Worm (Caenorhabditis elegans) whole organism, mixed stage, embryonic: ENCODE data around the gene srbc-71.
"Not testable (repeated sequence)": the region's sequence is repeated elsewhere in the genome, so short reads cannot be mapped to it uniquely, and the experiment has no call there.

Source experiments
- M03D4.4 ChIP-seq: sonication (generic microtip); optimal IDR thresholded peaks from 2 replicates; lab custom pipeline; 2017; ENCODE audit warnings: mild to moderate bottlenecking, missing genetic modification characterization, missing compliant biosample characterization
- bed-3 ChIP-seq: fragments of 200-800 bp; sonication (Bioruptor generic); optimal IDR thresholded peaks from 3 replicates; lab custom pipeline; 2018; ENCODE audit warnings: mild to moderate bottlenecking, missing genetic modification characterization, moderate library complexity, missing compliant biosample characterization
- blmp-1 ChIP-seq: fragments of 150-350 bp; optimal IDR thresholded peaks from 2 replicates; lab custom pipeline; 2014; ENCODE audit warnings: missing biosample characterization, missing genetic modification characterization
- ceh-43 ChIP-seq: fragments of 200-800 bp; sonication (Bioruptor generic); optimal IDR thresholded peaks from 2 replicates; lab custom pipeline; 2018; ENCODE audit warnings: mild to moderate bottlenecking, missing genetic modification characterization, moderate library complexity, missing compliant biosample characterization
- ceh-83 ChIP-seq: fragments of 200-800 bp; sonication (Bioruptor generic); optimal IDR thresholded peaks from 2 replicates; lab custom pipeline; 2018; ENCODE audit warnings: mild to moderate bottlenecking, missing genetic modification characterization, missing compliant biosample characterization
- elt-3 ChIP-seq: fragments of 150-350 bp; optimal IDR thresholded peaks from 2 replicates; lab custom pipeline; 2014; ENCODE audit warnings: missing biosample characterization, missing genetic modification characterization
- flh-1 ChIP-seq: fragments of 200-800 bp; sonication (Bioruptor generic); optimal IDR thresholded peaks from 2 replicates; lab custom pipeline; 2018; ENCODE audit warnings: mild to moderate bottlenecking, missing genetic modification characterization, moderate library complexity, missing compliant biosample characterization
- ham-2 ChIP-seq: fragments of 200-800 bp; sonication (Bioruptor generic); optimal IDR thresholded peaks from 2 replicates; lab custom pipeline; 2018; ENCODE audit warnings: mild to moderate bottlenecking, missing genetic modification characterization, missing compliant biosample characterization
- hlh-1 ChIP-seq: fragments of 150-350 bp; optimal IDR thresholded peaks from 2 replicates; lab custom pipeline; 2014; ENCODE audit warnings: missing biosample characterization, missing genetic modification reagents, missing genetic modification characterization
- lin-13 ChIP-seq: fragments of 150-350 bp; optimal IDR thresholded peaks from 2 replicates; lab custom pipeline; 2014; ENCODE audit warnings: missing biosample characterization, missing genetic modification characterization
- lin-32 ChIP-seq: fragments of 200-800 bp; sonication (Bioruptor generic); optimal IDR thresholded peaks from 2 replicates; lab custom pipeline; 2018; ENCODE audit warnings: mild to moderate bottlenecking, missing genetic modification characterization, missing compliant biosample characterization
- lsy-2 ChIP-seq: fragments of 150-350 bp; optimal IDR thresholded peaks from 2 replicates; lab custom pipeline; 2014; ENCODE audit warnings: missing biosample characterization, missing genetic modification characterization
- mep-1 ChIP-seq: fragments of 150-350 bp; optimal IDR thresholded peaks from 2 replicates; lab custom pipeline; 2017; ENCODE audit warnings: missing biosample characterization, missing genetic modification reagents, missing genetic modification characterization, inconsistent platforms
- mls-2 ChIP-seq: sonication (generic microtip); optimal IDR thresholded peaks from 2 replicates; lab custom pipeline; 2016; ENCODE audit warnings: mild to moderate bottlenecking, missing genetic modification characterization, moderate library complexity, missing compliant biosample characterization
- nhr-12 ChIP-seq: fragments of 150-350 bp; optimal IDR thresholded peaks from 2 replicates; lab custom pipeline; 2014; ENCODE audit warnings: missing biosample characterization, missing genetic modification characterization
- nhr-237 ChIP-seq: fragments of 150-350 bp; optimal IDR thresholded peaks from 2 replicates; lab custom pipeline; 2014; ENCODE audit warnings: missing biosample characterization, missing genetic modification characterization
- nhr-28 ChIP-seq: fragments of 150-350 bp; optimal IDR thresholded peaks from 2 replicates; lab custom pipeline; 2014; ENCODE audit warnings: missing biosample characterization, missing genetic modification characterization
- nhr-76 ChIP-seq: sonication (generic microtip); optimal IDR thresholded peaks from 2 replicates; lab custom pipeline; 2017; ENCODE audit warnings: missing biosample characterization, missing genetic modification characterization
- pha-4 ChIP-seq: fragments of 150-350 bp; optimal IDR thresholded peaks from 2 replicates; lab custom pipeline; 2018; ENCODE audit warnings: missing biosample characterization, missing genetic modification reagents, missing genetic modification characterization
- snpc-4 ChIP-seq: fragments of 150-350 bp; optimal IDR thresholded peaks from 2 replicates; lab custom pipeline; 2014; ENCODE audit warnings: missing biosample characterization, missing genetic modification characterization
- sptf-1 ChIP-seq: sonication (generic microtip); optimal IDR thresholded peaks from 2 replicates; lab custom pipeline; 2017; ENCODE audit warnings: mild to moderate bottlenecking, missing genetic modification characterization, moderate library complexity, missing compliant biosample characterization
- tbx-8 ChIP-seq: fragments of 200-800 bp; sonication (Bioruptor generic); optimal IDR thresholded peaks from 2 replicates; lab custom pipeline; 2018; ENCODE audit warnings: mild to moderate bottlenecking, missing genetic modification characterization, moderate library complexity, missing compliant biosample characterization
- unc-120 ChIP-seq: sonication (generic microtip); optimal IDR thresholded peaks from 2 replicates; lab custom pipeline; 2017; ENCODE audit warnings: missing genetic modification characterization, missing compliant biosample characterization; ENCODE audit not compliant: poor library complexity, severe bottlenecking
- unc-39 ChIP-seq: fragments of 150-350 bp; optimal IDR thresholded peaks from 2 replicates; lab custom pipeline; 2014; ENCODE audit warnings: missing biosample characterization, missing genetic modification characterization
- unc-62 ChIP-seq: fragments of 150-350 bp; optimal IDR thresholded peaks from 2 replicates; lab custom pipeline; 2014; ENCODE audit warnings: missing biosample characterization, missing genetic modification reagents, missing genetic modification characterization
- zip-8 ChIP-seq: fragments of 150-350 bp; optimal IDR thresholded peaks from 2 replicates; lab custom pipeline; 2014; ENCODE audit warnings: missing biosample characterization, missing genetic modification characterization

Gene srbc-71

DNA sequence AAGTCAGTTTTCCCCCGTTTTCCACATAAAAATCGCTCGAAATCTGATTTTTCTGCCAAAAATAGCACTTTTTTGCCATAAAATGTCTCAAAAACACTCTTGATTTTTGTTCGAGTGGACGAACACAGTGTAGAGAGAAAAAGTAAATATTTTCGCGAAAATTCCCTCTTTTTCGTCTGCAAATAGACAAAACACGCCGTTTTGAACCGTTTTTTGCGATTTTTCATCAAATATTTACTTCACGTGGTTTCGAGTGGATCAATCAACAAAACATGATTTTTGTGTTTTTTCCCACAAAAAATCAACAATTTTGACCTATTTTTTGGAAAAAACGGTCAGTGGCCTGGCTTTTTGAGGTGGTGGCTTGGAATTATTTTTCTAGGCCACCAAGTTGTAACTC is 16.7 kb downstream of the srbc-71 start:
- no peak for TF ChIP-seq M03D4.4 (tag; lab: Kevin White, UChicago)
- TF ChIP-seq ham-2 (GFP tag; lab: Kevin White, UChicago) = no peak
- no peak for TF ChIP-seq unc-120
- no peak for TF ChIP-seq tbx-8 (GFP tag; lab: Kevin White, UChicago)
- TF ChIP-seq nhr-76 (tag; lab: Kevin White, UChicago) = no peak
- TF ChIP-seq nhr-12 (tag; lab: Kevin White, UChicago) = no peak
- TF ChIP-seq nhr-237 = no peak
- no peak for TF ChIP-seq mls-2
- no peak for TF ChIP-seq hlh-1 (tag; lab: Kevin White, UChicago)
- TF ChIP-seq mep-1 = no peak
- TF ChIP-seq, all 35 proteins: peak for 0

DNA sequence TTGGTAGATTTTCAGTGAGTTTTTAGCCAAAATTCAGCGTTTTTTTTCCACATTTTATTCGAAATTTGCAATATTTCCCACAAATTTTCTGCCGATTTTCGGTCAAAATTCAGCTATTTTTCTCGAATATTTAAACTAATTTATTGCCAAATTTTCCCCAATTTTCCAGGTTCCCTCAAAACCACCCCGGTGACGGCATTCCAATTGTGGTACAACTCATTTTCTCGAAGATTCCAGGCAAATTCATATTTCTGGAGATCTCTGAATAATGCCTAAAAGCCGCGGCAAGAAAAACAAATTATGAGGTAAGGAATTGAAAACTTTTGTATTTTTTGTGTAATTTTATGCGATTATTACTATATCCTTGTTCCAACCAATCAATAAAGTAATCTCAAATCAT is 18.7 kb downstream of the srbc-71 start, which contains the start of gene osgn-1:
Gene osgn-1, plus strand, starts transcription at position 301 of the 400 bp plus-strand sequence.
- TF ChIP-seq lin-13 (tag; lab: Kevin White, UChicago) (no peak), nhr-12 (tag; lab: Kevin White, UChicago) (no peak), ceh-43 (GFP tag; lab: Kevin White, UChicago) (no peak), nhr-28 (tag; lab: Kevin White, UChicago) (no peak), lin-32 (GFP tag; lab: Kevin White, UChicago) (no peak), unc-39 (tag; lab: Kevin White, UChicago) (no peak), zip-8 (tag; lab: Kevin White, UChicago) (no peak), ceh-83 (no peak), sptf-1 (tag; lab: Kevin White, UChicago) (no peak), elt-3 (tag; lab: Kevin White, UChicago) (no peak)

DNA sequence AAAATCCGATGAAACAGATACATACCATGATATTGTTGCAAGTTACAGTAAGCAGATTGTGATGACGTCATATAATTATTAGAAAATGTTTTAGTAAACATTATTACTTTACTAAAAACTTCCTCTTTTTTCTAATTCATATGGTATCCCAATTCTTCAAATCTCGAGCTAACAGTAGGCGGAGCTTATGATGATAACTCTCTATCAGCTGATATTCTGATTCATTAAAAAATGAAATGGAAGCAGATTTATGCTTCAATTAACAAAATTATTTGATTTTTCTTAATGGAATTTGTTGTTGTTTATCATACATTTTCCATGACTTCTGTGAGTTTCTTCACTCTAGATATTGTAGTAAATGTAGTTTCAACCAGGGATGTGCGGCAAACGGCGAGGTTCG is 21.5 kb downstream of the srbc-71 start, which contains the start of gene pax-2:
Gene pax-2, minus strand, starts transcription at position 101 of the 400 bp plus-strand sequence.
- no peak for TF ChIP-seq lin-32 (GFP tag; lab: Kevin White, UChicago)
- peak; percentile 75 for TF ChIP-seq zip-8 (tag; lab: Kevin White, UChicago)
- TF ChIP-seq unc-39 (tag; lab: Kevin White, UChicago) = no peak

DNA sequence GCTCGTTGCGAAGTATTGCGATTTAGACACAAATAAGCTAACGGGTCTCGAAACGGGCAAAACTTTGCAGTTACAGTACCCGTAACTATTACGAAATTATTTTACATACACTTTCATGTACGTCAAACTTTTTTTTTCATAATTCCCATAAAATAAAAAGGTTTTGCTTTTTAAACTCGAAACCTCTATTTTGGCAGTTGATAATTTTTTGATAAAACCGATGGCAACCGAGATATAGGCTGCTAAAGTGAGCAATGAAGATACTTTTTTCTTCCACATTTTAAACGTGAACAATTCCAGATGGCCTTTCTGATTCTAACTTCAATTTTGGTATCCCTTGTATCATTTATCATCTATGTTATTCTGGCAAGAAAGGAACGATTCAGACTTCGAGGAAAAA is 28.6 kb downstream of the srbc-71 start, which contains the start of gene cyp-25A6:
Gene cyp-25A6, plus strand, starts transcription at position 301 of the 400 bp plus-strand sequence.
- not testable (repeated sequence) for TF ChIP-seq ham-2 (GFP tag; lab: Kevin White, UChicago); nhr-12 (tag; lab: Kevin White, UChicago); ceh-43 (GFP tag; lab: Kevin White, UChicago)

DNA sequence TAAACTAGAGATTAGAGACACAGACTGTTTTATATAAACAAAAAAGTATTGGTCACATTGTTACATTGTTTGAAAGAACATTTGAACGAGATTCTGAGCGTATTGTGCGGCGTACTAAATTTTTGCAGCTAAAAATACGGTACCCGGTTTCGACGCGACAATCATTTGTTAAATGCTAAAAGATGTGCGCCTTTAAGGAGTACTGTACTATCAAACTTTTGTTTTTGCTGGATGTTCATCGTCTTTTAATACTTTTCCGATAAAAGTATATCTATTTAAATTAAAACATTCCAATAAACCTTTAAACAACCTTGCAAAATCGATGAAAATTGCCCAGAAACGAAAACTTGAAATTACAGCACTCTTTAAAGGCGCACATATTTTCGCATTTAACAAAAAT is 29.0 kb downstream of the srbc-71 start, which contains the start of gene K06B9.6:
Gene K06B9.6, minus strand, starts transcription at position 101 of the 400 bp plus-strand sequence.
- TF ChIP-seq blmp-1; elt-3 (tag; lab: Kevin White, UChicago); bed-3: not testable (repeated sequence)

DNA sequence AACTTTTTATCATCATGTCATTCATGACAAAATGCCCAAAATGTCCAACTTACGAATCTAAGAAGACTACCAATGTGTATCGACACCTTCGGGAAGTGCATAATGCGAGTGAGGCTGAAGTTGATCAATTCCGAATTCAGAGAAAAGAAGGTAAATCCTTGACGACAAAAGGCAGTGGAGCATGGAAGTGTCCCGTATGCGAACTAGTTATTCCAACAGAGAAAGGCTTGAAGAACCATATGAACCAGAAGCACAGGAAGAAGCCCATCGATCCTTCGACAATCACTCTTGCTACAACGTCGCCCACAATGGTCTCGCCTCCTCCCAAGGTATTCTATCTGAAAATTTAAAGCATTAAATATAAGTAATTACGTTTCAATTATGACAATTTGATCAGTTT is 39.7 kb downstream of the srbc-71 start, which contains the start of gene K08D10.11:
Gene K08D10.11, minus strand, starts transcription at position 101 of the 400 bp plus-strand sequence.
- TF ChIP-seq unc-62; hlh-1 (tag; lab: Kevin White, UChicago); mep-1: not testable (repeated sequence)

DNA sequence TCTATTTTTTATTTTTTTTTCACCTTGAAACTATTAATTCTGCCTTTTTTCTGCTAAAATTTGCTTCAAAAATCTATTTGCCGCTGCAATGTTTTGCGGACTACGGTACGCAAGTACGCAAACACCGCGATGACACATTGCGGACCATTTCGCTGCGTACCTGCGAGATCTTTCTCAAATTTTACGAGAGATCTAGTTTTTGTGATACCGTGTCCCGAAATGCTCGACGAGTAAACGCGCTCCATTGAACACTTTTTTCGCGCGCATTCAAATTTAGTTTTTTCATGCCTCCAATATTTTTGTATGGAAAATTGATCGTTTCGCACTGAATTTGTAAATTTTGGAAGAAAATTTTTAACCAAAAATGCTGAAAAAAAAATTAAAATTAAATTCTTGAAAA is 41.0 kb downstream of the srbc-71 start:
- peak; percentile 62 for TF ChIP-seq lsy-2 (tag; lab: Kevin White, UChicago)
- TF ChIP-seq, all 35 proteins: peak for 1; not testable (repeated sequence) for 34

DNA sequence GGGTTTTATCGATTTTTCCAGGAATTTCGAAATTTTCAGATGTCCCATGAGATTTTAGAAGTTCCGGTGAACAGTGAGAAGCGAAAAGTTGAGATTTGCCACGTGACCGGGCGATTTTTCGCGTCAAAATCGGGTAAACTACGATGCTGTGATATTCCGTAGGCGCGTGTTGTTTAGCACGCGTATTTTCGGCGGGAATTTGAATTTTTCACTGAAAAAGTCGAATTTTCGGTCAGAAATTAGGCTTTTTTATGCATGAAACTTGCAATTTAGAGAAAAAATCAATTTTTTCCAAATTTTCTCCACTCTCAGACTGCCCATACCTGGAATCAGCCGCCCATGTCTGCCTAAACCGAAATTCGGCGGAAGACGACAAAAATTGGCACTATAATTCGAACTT is 47.3 kb downstream of the srbc-71 start, which contains the start of gene tsen-34:
Gene tsen-34, plus strand, starts transcription at position 34 of the 400 bp plus-strand sequence.
- TF ChIP-seq blmp-1 = no peak
- peak; percentile 2 for TF ChIP-seq ceh-83

DNA sequence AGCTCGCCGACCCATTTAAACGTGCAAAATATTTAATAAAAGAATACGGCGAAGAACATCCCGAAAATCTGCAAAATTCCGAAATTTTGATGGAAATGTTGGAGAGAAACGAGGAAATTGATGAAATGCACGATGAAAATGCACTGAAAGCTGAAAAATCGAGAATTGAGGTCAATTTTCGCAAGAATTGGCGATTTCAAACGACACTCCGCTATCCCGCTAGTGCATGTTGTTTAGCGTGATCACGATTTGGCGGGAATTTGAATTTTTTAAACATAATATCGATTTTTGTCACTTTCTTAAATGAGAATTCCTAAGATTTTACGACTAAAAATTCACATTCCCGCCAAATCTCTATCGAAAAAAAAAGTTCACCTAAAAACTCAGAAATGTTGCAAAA is 48.2 kb downstream of the srbc-71 start:
- TF ChIP-seq elt-3 (tag; lab: Kevin White, UChicago) (no peak), ceh-83 (no peak), nhr-12 (tag; lab: Kevin White, UChicago) (no peak), tbx-8 (GFP tag; lab: Kevin White, UChicago) (no peak), pha-4 (tag; lab: Kevin White, UChicago) (no peak), nhr-28 (tag; lab: Kevin White, UChicago) (no peak), snpc-4 (no peak), nhr-237 (no peak), bed-3 (no peak), lin-13 (tag; lab: Kevin White, UChicago) (no peak), hlh-1 (tag; lab: Kevin White, UChicago) (no peak), mls-2 (no peak), flh-1 (GFP tag; lab: Kevin White, UChicago) (no peak)
